Fruit fly (Drosophila melanogaster) whole organism, embryonic: ENCODE data around the gene CG14395.
A peak's percentile ranks its signal among the peaks of the same experiment; 100 is the strongest.

Experiments used
- ATbp ChIP-seq: fragments of 200-800 bp; sonication (Bioruptor generic); optimal IDR thresholded peaks from 2 replicates; lab custom pipeline; 2017; ENCODE audit warnings: missing biosample characterization, mild to moderate bottlenecking, missing genetic modification characterization, missing genetic modification reagents
- CG10979 ChIP-seq: fragments of 200-800 bp; sonication (Bioruptor generic); optimal IDR thresholded peaks from 2 replicates; lab custom pipeline; 2018; ENCODE audit warnings: missing biosample characterization, mild to moderate bottlenecking, missing genetic modification characterization, moderate library complexity
- CG1233 ChIP-seq: fragments of 200-800 bp; sonication (Bioruptor generic); optimal IDR thresholded peaks from 4 replicates; lab custom pipeline; 2018; ENCODE audit warnings: missing biosample characterization, mild to moderate bottlenecking, missing genetic modification characterization
- CG12659 ChIP-seq: fragments of 200-800 bp; sonication (Bioruptor generic); optimal IDR thresholded peaks from 3 replicates; lab custom pipeline; 2017; ENCODE audit warnings: mild to moderate bottlenecking, missing biosample characterization, missing genetic modification reagents, missing genetic modification characterization
- CG13624 ChIP-seq: fragments of 200-800 bp; sonication (Bioruptor generic); optimal IDR thresholded peaks from 2 replicates; lab custom pipeline; 2016; ENCODE audit warnings: missing biosample characterization, missing genetic modification characterization
- CG14050 ChIP-seq: fragments of 200-800 bp; sonication (Bioruptor generic); IDR thresholded peaks from 3 replicates; pipeline ENCODE4 v1.3.6; 2022; ENCODE audit warnings: missing biosample characterization, missing genetic modification characterization
- CG17328 ChIP-seq: fragments of 200-800 bp; sonication (Bioruptor generic); IDR thresholded peaks from 2 replicates; pipeline ENCODE4 v1.3.6; 2022; ENCODE audit warnings: missing biosample characterization, missing genetic modification characterization
- CG17568 ChIP-seq: fragments of 200-800 bp; sonication (Bioruptor generic); optimal IDR thresholded peaks from 2 replicates; lab custom pipeline; 2018; ENCODE audit warnings: missing biosample characterization, mild to moderate bottlenecking, missing genetic modification characterization, moderate library complexity
- CG18011 ChIP-seq: fragments of 200-800 bp; sonication (Bioruptor generic); optimal IDR thresholded peaks from 2 replicates; lab custom pipeline; 2017; ENCODE audit warnings: missing biosample characterization, missing genetic modification characterization, mild to moderate bottlenecking, moderate library complexity, missing genotype
- CG2199 ChIP-seq: fragments of 200-800 bp; sonication (Bioruptor generic); IDR thresholded peaks from 3 replicates; pipeline ENCODE4 v1.3.6; 2022; ENCODE audit warnings: missing biosample characterization, missing genetic modification characterization
- CG2889 ChIP-seq: fragments of 200-800 bp; sonication (Bioruptor generic); IDR thresholded peaks from 3 replicates; pipeline ENCODE4 v1.3.6; 2022; ENCODE audit warnings: missing biosample characterization, missing genetic modification characterization
- CG31365 ChIP-seq: fragments of 200-800 bp; sonication (Bioruptor generic); optimal IDR thresholded peaks from 2 replicates; lab custom pipeline; 2018; ENCODE audit warnings: missing biosample characterization, mild to moderate bottlenecking, missing genetic modification characterization
- CG32767 ChIP-seq: fragments of 200-800 bp; sonication (Bioruptor generic); IDR thresholded peaks from 2 replicates; pipeline ENCODE4 v1.3.6; 2022; ENCODE audit warnings: missing biosample characterization, missing genetic modification characterization
- CG3838 ChIP-seq: fragments of 200-800 bp; sonication (Bioruptor generic); optimal IDR thresholded peaks from 3 replicates; lab custom pipeline; 2016; ENCODE audit warnings: missing biosample characterization, missing genetic modification characterization
- CG5953 ChIP-seq: fragments of 200-800 bp; sonication (Bioruptor generic); IDR thresholded peaks from 2 replicates; pipeline ENCODE4 v1.3.6; 2022; ENCODE audit warnings: missing biosample characterization, missing genetic modification characterization
- CG6272 ChIP-seq: fragments of 200-800 bp; sonication (Bioruptor generic); IDR thresholded peaks from 2 replicates; pipeline ENCODE4 v1.3.6; 2022; ENCODE audit warnings: missing biosample characterization, missing genetic modification characterization
- CG6854 ChIP-seq: fragments of 200-800 bp; sonication (Bioruptor generic); optimal IDR thresholded peaks from 3 replicates; lab custom pipeline; 2017; ENCODE audit warnings: missing biosample characterization, mild to moderate bottlenecking, missing genetic modification characterization
- CG9609 ChIP-seq: fragments of 200-800 bp; sonication (Bioruptor generic); optimal IDR thresholded peaks from 3 replicates; lab custom pipeline; 2016; ENCODE audit warnings: missing biosample characterization, missing genetic modification characterization
- CG9932 ChIP-seq: fragments of 200-800 bp; sonication (Bioruptor generic); IDR thresholded peaks from 2 replicates; pipeline ENCODE4 v1.3.6; 2022; ENCODE audit warnings: missing biosample characterization, missing genetic modification characterization
- D ChIP-seq, 2 experiments: fragments of 200-800 bp in 1 of 2; fragments of >200 bp in 1 of 2; sonication (Bioruptor generic) in 1 of 2; optimal IDR thresholded peaks; 2 replicates in 1 of 2; 3 replicates in 1 of 2; lab custom pipeline; 2017; ENCODE audit warnings: mild to moderate bottlenecking in 1 of 2, missing biosample characterization in 1 of 2, missing genetic modification characterization in 1 of 2, missing genetic modification reagents in 1 of 2
- Dbx ChIP-seq: fragments of 200-800 bp; sonication (Bioruptor generic); IDR thresholded peaks from 3 replicates; pipeline ENCODE4 v1.3.6; 2022; ENCODE audit warnings: missing biosample characterization, missing genetic modification characterization
- Eip74EF ChIP-seq, 2 experiments: fragments of 200-800 bp in 1 of 2; fragments of >200 bp in 1 of 2; sonication (Bioruptor generic) in 1 of 2; optimal IDR thresholded peaks; 2 replicates each; lab custom pipeline; 2017 to 2019; ENCODE audit warnings: missing biosample characterization in 2 of 2, missing genetic modification characterization in 2 of 2, mild to moderate bottlenecking in 1 of 2, moderate library complexity in 1 of 2
- Ets65A ChIP-seq: fragments of 200-800 bp; sonication (Bioruptor generic); peaks from one replicate; lab custom pipeline; 2016; ENCODE audit warnings: missing biosample characterization, missing genetic modification characterization
- Fer1 ChIP-seq: fragments of 200-800 bp; sonication (Bioruptor generic); optimal IDR thresholded peaks from 2 replicates; lab custom pipeline; 2017; ENCODE audit warnings: missing biosample characterization, mild to moderate bottlenecking, missing genetic modification characterization
- Fer2 ChIP-seq: fragments of 200-800 bp; sonication (Bioruptor generic); optimal IDR thresholded peaks from 2 replicates; lab custom pipeline; 2018; ENCODE audit warnings: missing biosample characterization, mild to moderate bottlenecking, missing genetic modification characterization, moderate library complexity
- HHEX ChIP-seq: fragments of 200-800 bp; sonication (Bioruptor generic); optimal IDR thresholded peaks from 3 replicates; lab custom pipeline; 2017; ENCODE audit warnings: missing biosample characterization, mild to moderate bottlenecking, missing genetic modification characterization, missing genetic modification reagents
- Hr78 ChIP-seq, 2 experiments: fragments of 200-800 bp in 1 of 2; fragments of >200 bp in 1 of 2; sonication (Bioruptor generic) in 1 of 2; optimal IDR thresholded peaks; 2 replicates each; lab custom pipeline; 2017 to 2019; ENCODE audit warnings: missing biosample characterization in 2 of 2, missing genetic modification characterization in 2 of 2, mild to moderate bottlenecking in 1 of 2, moderate library complexity in 1 of 2
- Kr ChIP-seq: fragments of 200-800 bp; sonication (Bioruptor generic); optimal IDR thresholded peaks from 2 replicates; lab custom pipeline; 2017; ENCODE audit warnings: missing biosample characterization, mild to moderate bottlenecking, missing genetic modification characterization
- Lhr ChIP-seq: fragments of 200-800 bp; sonication (Bioruptor generic); optimal IDR thresholded peaks from 3 replicates; lab custom pipeline; 2017; ENCODE audit warnings: mild to moderate bottlenecking, missing biosample characterization, missing genetic modification reagents, missing genetic modification characterization
- MESR4 ChIP-seq: fragments of 200-800 bp; sonication (Bioruptor generic); optimal IDR thresholded peaks from 2 replicates; lab custom pipeline; 2018; ENCODE audit warnings: missing biosample characterization, mild to moderate bottlenecking, missing genetic modification characterization, moderate library complexity
- MTF-1 ChIP-seq: fragments of 200-800 bp; sonication (Bioruptor generic); optimal IDR thresholded peaks from 2 replicates; lab custom pipeline; 2018; ENCODE audit warnings: missing biosample characterization, mild to moderate bottlenecking, missing genetic modification characterization, borderline replicate concordance
- Meics ChIP-seq: fragments of 200-800 bp; sonication (Bioruptor generic); optimal IDR thresholded peaks from 2 replicates; lab custom pipeline; 2017; ENCODE audit warnings: missing biosample characterization, mild to moderate bottlenecking, missing genetic modification characterization
- TFAM ChIP-seq: fragments of 200-800 bp; sonication (Bioruptor generic); optimal IDR thresholded peaks from 2 replicates; lab custom pipeline; 2017; ENCODE audit warnings: missing biosample characterization, missing genetic modification characterization, inconsistent platforms
- ab ChIP-seq: fragments of 200-800 bp; sonication (Bioruptor generic); optimal IDR thresholded peaks from 2 replicates; lab custom pipeline; 2016; ENCODE audit warnings: missing biosample characterization, missing genetic modification characterization
- cg ChIP-seq: fragments of 200-800 bp; sonication (Bioruptor generic); optimal IDR thresholded peaks from 3 replicates; lab custom pipeline; 2019; ENCODE audit warnings: missing biosample characterization, mild to moderate bottlenecking, missing genetic modification characterization, moderate library complexity
- chif ChIP-seq, 2 experiments: fragments of 200-800 bp; sonication (Bioruptor generic); optimal IDR thresholded peaks; 3 replicates each; lab custom pipeline; 2016; ENCODE audit warnings: missing biosample characterization in 2 of 2, missing genetic modification characterization in 2 of 2
- chinmo ChIP-seq: fragments of 200-800 bp; sonication (Bioruptor generic); IDR thresholded peaks from 4 replicates; pipeline ENCODE4 v1.3.6; 2022; ENCODE audit warnings: missing biosample characterization, missing genetic modification characterization; ENCODE audit not compliant: partially characterized antibody
- dmrt11E ChIP-seq: fragments of 200-800 bp; sonication (Bioruptor generic); optimal IDR thresholded peaks from 3 replicates; lab custom pipeline; 2018; ENCODE audit warnings: missing biosample characterization, mild to moderate bottlenecking, missing genetic modification characterization, moderate library complexity
- exex ChIP-seq: fragments of 200-800 bp; sonication (Bioruptor generic); optimal IDR thresholded peaks from 4 replicates; lab custom pipeline; 2018; ENCODE audit warnings: missing biosample characterization, mild to moderate bottlenecking, missing genetic modification characterization, moderate library complexity
- fu2 ChIP-seq: fragments of 200-800 bp; sonication (Bioruptor generic); optimal IDR thresholded peaks from 2 replicates; lab custom pipeline; 2016; ENCODE audit warnings: missing biosample characterization, missing genetic modification characterization
- grn ChIP-seq: fragments of 200-800 bp; sonication (Bioruptor generic); optimal IDR thresholded peaks from 3 replicates; lab custom pipeline; 2017; ENCODE audit warnings: missing biosample characterization, missing genetic modification characterization
- hth ChIP-seq: fragments of >200 bp; optimal IDR thresholded peaks from 2 replicates; lab custom pipeline; 2017; ENCODE audit warnings: inconsistent platforms
- maf-S ChIP-seq: fragments of 200-800 bp; sonication (Bioruptor generic); optimal IDR thresholded peaks from 2 replicates; lab custom pipeline; 2016; ENCODE audit warnings: missing biosample characterization, missing genetic modification characterization
- oc ChIP-seq: fragments of 200-800 bp; sonication (Bioruptor generic); optimal IDR thresholded peaks from 2 replicates; lab custom pipeline; 2018; ENCODE audit warnings: missing biosample characterization, mild to moderate bottlenecking, missing genetic modification characterization, moderate library complexity
- prd ChIP-seq, 3 experiments: fragments of >200 bp in 2 of 3; fragments of 200-800 bp in 1 of 3; sonication (Bioruptor generic) in 1 of 3; optimal IDR thresholded peaks in 2 of 3; IDR thresholded peaks in 1 of 3; 2 replicates in 2 of 3; 3 replicates in 1 of 3; pipeline versions ENCODE4 v1.3.6 to Lab custom; 2017 to 2022; ENCODE audit warnings: missing biosample characterization in 1 of 3, missing genetic modification characterization in 1 of 3
- sd ChIP-seq: fragments of 200-800 bp; sonication (Bioruptor generic); optimal IDR thresholded peaks from 3 replicates; lab custom pipeline; 2018; ENCODE audit warnings: missing biosample characterization, mild to moderate bottlenecking, missing genetic modification characterization, moderate library complexity
- zf30C ChIP-seq: fragments of 200-800 bp; sonication (Bioruptor generic); optimal IDR thresholded peaks from 3 replicates; lab custom pipeline; 2018; ENCODE audit warnings: missing biosample characterization, mild to moderate bottlenecking, missing genetic modification characterization

CG14395 gene

dm6 chr3R:12701257-12701656 lies 38.6 kb downstream of the CG14395 start (continued):
- TF ChIP-seq Eip74EF (GFP tag; optimal IDR thresholded peaks at IDR 0.05; lab: Kevin White, UChicago) (peak in 1 of 2 experiments; percentile 15), oc (tag; lab: Kevin White, UChicago) (peak; percentile 53), HHEX (peak; percentile 35), Kr (GFP tag; lab: Kevin White, UChicago) (peak; percentile 15), CG17568 (GFP tag; lab: Kevin White, UChicago) (no peak), ATbp (GFP tag; lab: Kevin White, UChicago) (peak; percentile 27), CG2889 (GFP tag; lab: Robert Waterston, UW) (no peak), CG6854 (GFP tag; lab: Kevin White, UChicago) (no peak), Fer1 (GFP tag; lab: Kevin White, UChicago) (no peak), zf30C (GFP tag; lab: Kevin White, UChicago) (no peak), MTF-1 (GFP tag; lab: Kevin White, UChicago) (peak; percentile 46), Fer2 (tag; lab: Kevin White, UChicago) (no peak), CG17328 (GFP tag; lab: Robert Waterston, UW) (peak; percentile 16; the same call in 1 of the 2 replicates), CG9609 (GFP tag; lab: Kevin White, UChicago) (no peak), maf-S (GFP tag; lab: Kevin White, UChicago) (no peak), MESR4 (GFP tag; lab: Kevin White, UChicago) (no peak), D (optimal IDR thresholded peaks at IDR 0.05; lab: Kevin White, UChicago) (no peak), D (GFP tag; optimal IDR thresholded peaks at IDR 0.05; lab: Kevin White, UChicago) (peak; percentile 22), prd (optimal IDR thresholded peaks at IDR 0.05; lab: Kevin White, UChicago) (no peak), prd (GFP tag; IDR thresholded peaks at IDR 0.05; lab: Robert Waterston, UW) (no peak), CG18011 (GFP tag; lab: Kevin White, UChicago) (no peak)
- TF ChIP-seq, all 482 proteins: peak for 37

- TF ChIP-seq CG5953 (GFP tag; lab: Robert Waterston, UW) (no peak), CG2199 (GFP tag; lab: Robert Waterston, UW) (peak; percentile 82), grn (GFP tag; lab: Kevin White, UChicago) (peak; percentile 42), chinmo (GFP tag; lab: Robert Waterston, UW) (0 out of 4 replicates have a peak, but pooled peaks have one; percentile 43), Meics (GFP tag; lab: Kevin White, UChicago) (no peak), sd (peak; percentile 94), Dbx (GFP tag; lab: Robert Waterston, UW) (no peak), dmrt11E (tag; lab: Kevin White, UChicago) (no peak), MESR4 (GFP tag; lab: Kevin White, UChicago) (no peak), CG31365 (tag; lab: Kevin White, UChicago) (no peak), CG1233 (no peak), fu2 (GFP tag; lab: Kevin White, UChicago) (no peak), Ets65A (no peak), Hr78 (GFP tag; optimal IDR thresholded peaks at IDR 0.05; lab: Kevin White, UChicago) (peak in 1 of 2 experiments; percentile 35), hth (no peak), CG3838 (GFP tag; lab: Kevin White, UChicago) (no peak), CG32767 (peak; percentile 55; the same call in 1 of the 2 replicates)
These were observed 39.4 kb downstream of the CG14395 start for dm6 chr3R:12701994-12702494.

- TF ChIP-seq exex (tag; lab: Kevin White, UChicago) (no peak), Lhr (GFP tag; lab: Kevin White, UChicago) (no peak), CG6272 (GFP tag; lab: Robert Waterston, UW) (no peak), chif (GFP tag; optimal IDR thresholded peaks at IDR 0.05; lab: Kevin White, UChicago) (no peak), CG10979 (tag; lab: Kevin White, UChicago) (no peak), CG14050 (GFP tag; lab: Robert Waterston, UW) (no peak), CG9932 (GFP tag; lab: Robert Waterston, UW) (no peak), ab (GFP tag; lab: Kevin White, UChicago) (no peak), TFAM (no peak), cg (GFP tag; lab: Kevin White, UChicago) (no peak), CG12659 (no peak), CG13624 (no peak)
These were observed 42.2 kb downstream of the CG14395 start, which contains the start of gene CG12279 for dm6 chr3R:12704861-12705260. Gene CG12279, plus strand, starts transcription at chr3R:12705094.
